Worm (Caenorhabditis elegans) whole organism, L1 larva: ENCODE data around the gene Y116A8C.33.

Experiments
- blmp-1 ChIP-seq: fragments of 150-350 bp; optimal IDR thresholded peaks from 2 replicates; lab custom pipeline; 2014; ENCODE audit warnings: missing biosample characterization, missing genetic modification characterization
- ceh-8 ChIP-seq: fragments of 200-800 bp; sonication (Bioruptor generic); optimal IDR thresholded peaks from 2 replicates; lab custom pipeline; 2018; ENCODE audit warnings: mild to moderate bottlenecking, missing genetic modification characterization, moderate library complexity, missing compliant biosample characterization
- fos-1 ChIP-seq: fragments of 150-350 bp; optimal IDR thresholded peaks from 2 replicates; lab custom pipeline; 2014; ENCODE audit warnings: missing biosample characterization, missing genetic modification characterization
- pqm-1 ChIP-seq: sonication (generic microtip); optimal IDR thresholded peaks from 3 replicates; lab custom pipeline; 2017; ENCODE audit warnings: missing biosample characterization, missing genetic modification characterization

- TF ChIP-seq blmp-1 (tag; lab: Kevin White, UChicago) (no peak), pqm-1 (tag; lab: Kevin White, UChicago) (no peak), fos-1 (tag; lab: Kevin White, UChicago) (no peak), ceh-8 (GFP tag; lab: Kevin White, UChicago) (no peak)
Observed at ce11 chrIV:17096168-17096567, 15.7 kb upstream of the Y116A8C.33 start, which contains the start of gene Y116A8C.27.
